Fruit fly (Drosophila melanogaster) whole organism, wandering third instar larva: Measurements from ENCODE around the gene CG3558.

Source experiments
- Mio ChIP-seq: sonication (Bioruptor generic); optimal IDR thresholded peaks from 2 replicates; lab custom pipeline; 2016; ENCODE audit warnings: missing biosample characterization, missing genetic modification characterization
- br ChIP-seq: fragments of 200-800 bp; sonication (Bioruptor generic); optimal IDR thresholded peaks from 2 replicates; lab custom pipeline; 2016; ENCODE audit warnings: missing biosample characterization, missing genetic modification characterization
- foxo ChIP-seq, 2 experiments: fragments of 200-800 bp; sonication (Bioruptor generic); optimal IDR thresholded peaks; 2 replicates in 1 of 2; 3 replicates in 1 of 2; lab custom pipeline; 2016 to 2017; ENCODE audit warnings: missing biosample characterization in 2 of 2, missing genetic modification characterization in 2 of 2
- lola ChIP-seq: fragments of >200 bp; optimal IDR thresholded peaks from 2 replicates; lab custom pipeline; 2017; ENCODE audit warnings: missing biosample characterization, missing genetic modification characterization
- rgr ChIP-seq: fragments of 200-800 bp; sonication (Bioruptor generic); optimal IDR thresholded peaks from 3 replicates; lab custom pipeline; 2016; ENCODE audit warnings: missing biosample characterization, mild to moderate bottlenecking, missing genetic modification characterization
- usp ChIP-seq: fragments of >200 bp; optimal IDR thresholded peaks from 2 replicates; lab custom pipeline; 2017; ENCODE audit warnings: missing biosample characterization, missing genetic modification characterization

dm6 chr2L:2993702-2994101, 1.0 kb downstream of the CG3558 start:
- TF ChIP-seq lola = no peak
- no peak for TF ChIP-seq br (GFP tag; lab: Kevin White, UChicago)
- TF ChIP-seq usp (GFP tag; lab: Kevin White, UChicago) = no peak
- TF ChIP-seq foxo (GFP tag; optimal IDR thresholded peaks at IDR 0.05; lab: Kevin White, UChicago) = no peak
- TF ChIP-seq Mio (GFP tag; lab: Kevin White, UChicago) = no peak
- TF ChIP-seq rgr (GFP tag; lab: Kevin White, UChicago) = no peak
